Worm (Caenorhabditis elegans): Measurements from ENCODE around the gene col-157.
"Not testable (repeated sequence)": the region's sequence is repeated elsewhere in the genome, so short reads cannot be mapped to it uniquely, and the experiment has no call there.

The col-157 gene

DNA sequence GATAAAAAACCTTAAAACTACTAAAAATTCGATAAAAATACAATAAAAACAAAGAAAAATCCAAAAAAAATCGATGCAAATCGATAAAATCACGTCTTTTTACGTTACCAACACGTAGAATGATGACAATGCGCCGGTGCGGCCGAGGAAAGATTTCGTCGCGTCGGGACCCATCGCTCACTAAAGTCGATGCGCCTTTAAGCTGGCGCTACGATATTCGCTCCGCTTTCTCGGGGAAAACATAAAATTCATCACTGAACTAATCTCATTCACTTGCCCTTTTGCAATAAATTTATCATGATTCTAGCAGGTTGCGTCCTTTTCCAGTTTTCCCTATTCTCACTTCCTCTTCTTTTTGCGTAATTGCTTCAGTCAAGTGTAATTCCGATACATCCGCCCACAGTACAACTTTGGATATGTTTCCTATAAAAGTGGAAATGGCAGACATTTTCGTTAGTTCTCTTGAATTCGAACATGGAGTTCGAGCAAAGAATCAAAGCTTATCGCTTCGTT lies at the start of gene col-157:
col-157 (plus strand) TSS at position 463 of the 513 bp plus-strand sequence.
- not testable (repeated sequence) for TF ChIP-seq elt-2, rnt-1, che-1 (tag; optimal IDR thresholded peaks at IDR 0.05)

DNA sequence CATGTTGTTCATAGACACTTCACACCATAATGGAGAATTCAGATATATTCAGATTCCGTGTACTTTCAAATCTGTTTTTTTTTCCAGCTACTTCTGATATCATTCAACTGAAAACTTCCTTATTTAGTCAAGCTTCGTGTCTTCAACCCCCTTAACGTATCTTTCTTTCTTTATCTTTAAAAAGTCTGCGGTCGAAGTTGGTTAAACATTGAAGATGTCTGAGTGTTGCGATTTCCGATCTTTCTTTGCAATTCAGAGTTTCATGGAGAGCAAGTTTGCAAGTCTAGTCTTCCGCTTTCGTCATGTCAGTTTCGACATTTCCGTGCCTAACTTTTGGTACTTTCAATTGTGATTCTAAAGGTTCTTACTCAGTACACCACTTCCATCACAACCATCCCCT lies 48.6 kb upstream of the col-157 start:
- TF ChIP-seq K02D7.2 (tag; optimal IDR thresholded peaks at IDR 0.05) (no peak), hlh-8 (tag; optimal IDR thresholded peaks at IDR 0.05) (no peak), pax-1 (tag; optimal IDR thresholded peaks at IDR 0.05) (no peak), ceh-18 (tag; optimal IDR thresholded peaks at IDR 0.05) (no peak), unc-3 (GFP tag; conservative IDR thresholded peaks at IDR 0.05) (no peak), unc-3 (tag; optimal IDR thresholded peaks at IDR 0.05) (no peak), rnt-1 (tag; optimal IDR thresholded peaks at IDR 0.05) (no peak), lin-11 (tag; optimal IDR thresholded peaks at IDR 0.05) (no peak), ttx-3 (tag; optimal IDR thresholded peaks at IDR 0.05) (no peak), pros-1 (tag; optimal IDR thresholded peaks at IDR 0.05) (no peak), gmeb-2 (tag; optimal IDR thresholded peaks at IDR 0.05) (no peak), fkh-10 (GFP tag; optimal IDR thresholded peaks at IDR 0.05) (no peak), tbx-7 (tag; optimal IDR thresholded peaks at IDR 0.05) (no peak), nfya-1 (tag; optimal IDR thresholded peaks at IDR 0.05) (no peak), mec-3 (tag; optimal IDR thresholded peaks at IDR 0.05; ENCODE audit: borderline replicate concordance) (no peak), tbx-2 (tag; optimal IDR thresholded peaks at IDR 0.05) (no peak), hlh-6 (tag; optimal IDR thresholded peaks at IDR 0.05) (no peak)

DNA sequence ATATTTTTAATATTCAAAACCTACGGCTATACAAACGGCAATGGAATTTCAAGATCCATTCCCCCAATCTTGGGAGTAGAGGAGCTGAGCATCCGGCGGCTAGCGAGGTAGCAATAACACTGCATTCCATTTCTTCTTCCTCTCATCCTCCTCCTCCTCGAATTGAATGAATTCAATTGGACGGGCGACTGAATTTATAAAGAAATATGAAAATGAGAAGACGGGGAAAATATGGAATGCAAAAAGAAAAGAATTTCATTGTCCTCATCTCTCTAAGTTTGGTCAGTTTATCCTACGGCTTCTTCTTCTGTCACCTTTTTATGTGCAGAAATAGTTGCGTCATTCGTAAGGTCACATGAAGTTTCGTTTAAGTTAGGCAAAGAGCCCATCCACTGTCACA lies 47.4 kb upstream of the col-157 start:
- TF ChIP-seq unc-42 (tag; optimal IDR thresholded peaks at IDR 0.05) (peak; percentile 39), C08G9.2 (tag; optimal IDR thresholded peaks at IDR 0.05) (no peak)

DNA sequence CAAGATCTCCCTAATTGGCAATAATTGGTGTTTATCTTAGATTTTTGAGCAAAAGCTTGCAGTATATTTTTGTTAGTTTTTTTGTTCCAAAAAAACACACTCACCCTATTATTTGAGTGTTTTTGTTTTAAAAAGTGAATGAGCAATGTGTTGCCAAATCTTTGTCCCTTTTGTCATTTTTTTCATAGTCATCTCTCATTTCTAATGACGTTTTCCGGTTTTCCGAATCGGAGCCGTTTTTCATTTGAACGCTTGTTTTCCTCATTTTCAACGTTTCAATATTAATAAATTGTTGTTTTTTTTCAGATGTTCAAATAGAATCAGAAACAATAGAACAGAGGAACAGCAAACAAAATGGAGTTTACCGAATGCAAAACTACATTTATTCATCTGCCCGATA lies 45.4 kb upstream of the col-157 start, which contains the start of gene dmsr-1:
dmsr-1 (plus strand) TSS at position 301 of the 400 bp plus-strand sequence.
- TF ChIP-seq ets-4 (tag; optimal IDR thresholded peaks at IDR 0.05), result no peak
- TF ChIP-seq unc-42 (tag; optimal IDR thresholded peaks at IDR 0.05), result no peak
- TF ChIP-seq pha-2 (tag; optimal IDR thresholded peaks at IDR 0.05), result no peak
- TF ChIP-seq unc-86 (tag; optimal IDR thresholded peaks at IDR 0.05), result no peak
- TF ChIP-seq ceh-14 (tag; optimal IDR thresholded peaks at IDR 0.05), result no peak

DNA sequence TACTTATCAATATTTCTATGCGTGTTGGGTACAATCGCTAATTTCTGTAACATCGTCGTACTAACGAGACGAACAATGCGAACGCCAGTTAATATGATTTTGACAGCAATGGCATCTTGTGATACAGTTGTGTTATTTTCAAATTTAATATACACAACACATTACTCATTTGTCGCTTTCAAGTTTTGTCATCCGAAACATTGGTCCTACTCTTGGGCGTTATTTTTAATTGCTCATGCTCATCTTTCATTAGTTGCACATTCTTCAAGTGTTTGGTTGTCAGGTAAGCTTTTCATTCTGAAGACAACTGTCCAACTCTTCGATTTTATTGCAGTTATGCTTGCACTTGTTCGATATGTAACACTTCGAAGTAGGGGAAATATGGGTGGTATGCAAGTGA lies 44.6 kb upstream of the col-157 start:
- TF ChIP-seq ceh-45 (GFP tag; IDR thresholded peaks at IDR 0.05) (no peak), odd-2 (tag; optimal IDR thresholded peaks at IDR 0.05) (no peak)

DNA sequence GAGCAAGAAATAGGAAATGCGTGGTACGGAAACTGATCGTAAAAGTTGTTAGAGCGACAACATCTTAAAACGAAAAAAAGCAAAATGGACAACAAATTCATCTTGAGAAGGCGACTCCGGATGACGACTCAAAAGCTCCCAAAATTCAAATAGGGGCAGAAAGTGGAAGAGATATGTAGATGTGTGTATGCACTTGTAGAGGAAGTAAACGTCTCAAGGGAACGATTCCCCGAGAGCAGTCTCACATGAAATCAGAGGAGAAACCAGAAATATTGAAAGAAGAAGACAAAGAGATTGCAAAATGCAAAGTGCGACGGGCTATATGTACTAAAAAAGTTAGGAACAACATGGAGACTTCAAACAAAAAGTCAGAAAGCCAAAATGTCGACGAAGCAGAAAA lies 40.3 kb upstream of the col-157 start, which contains the start of gene F57B7.2:
F57B7.2 (minus strand) TSS at position 101 of the 400 bp plus-strand sequence.
- TF ChIP-seq ceh-18 (tag; optimal IDR thresholded peaks at IDR 0.05) (no peak), lin-11 (tag; optimal IDR thresholded peaks at IDR 0.05) (no peak)

DNA sequence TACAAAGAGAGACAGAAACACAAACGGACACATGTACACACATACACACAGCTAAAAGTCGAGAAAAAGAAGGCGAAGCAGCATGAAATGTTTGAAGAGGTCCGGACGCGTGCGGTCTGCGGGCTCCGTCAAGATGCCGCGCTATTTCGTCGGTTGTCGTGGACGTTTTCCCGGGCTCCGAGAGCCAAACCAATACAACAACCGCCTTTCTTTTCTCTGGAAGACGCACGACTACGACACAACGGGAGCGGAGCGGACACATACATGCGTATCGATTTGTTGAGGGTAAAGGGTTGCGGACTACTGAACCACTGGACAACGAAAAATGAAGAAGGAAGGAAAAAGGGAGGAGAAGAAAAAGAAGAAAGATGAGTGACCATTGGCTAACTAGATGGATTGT lies 38.5 kb upstream of the col-157 start:
- no peak for TF ChIP-seq elt-2 (tag; optimal IDR thresholded peaks at IDR 0.05)
- TF ChIP-seq tbx-2 (tag; optimal IDR thresholded peaks at IDR 0.05), result peak; percentile 39
- no peak for TF ChIP-seq pqm-1 (tag; optimal IDR thresholded peaks at IDR 0.05)
- no peak for TF ChIP-seq C38D4.7 (GFP tag; optimal IDR thresholded peaks at IDR 0.05)
- no peak for TF ChIP-seq unc-55 (GFP tag; optimal IDR thresholded peaks at IDR 0.05)
- no peak for TF ChIP-seq ceh-22 (tag; optimal IDR thresholded peaks at IDR 0.05)
- peak; percentile 7 for TF ChIP-seq sdc-2 (tag; optimal IDR thresholded peaks at IDR 0.05)
- TF ChIP-seq ceh-18 (tag; optimal IDR thresholded peaks at IDR 0.05), result peak; percentile 6
- TF ChIP-seq sox-2 (GFP tag; IDR thresholded peaks at IDR 0.05), result no peak
- no peak for TF ChIP-seq ceh-9 (tag; optimal IDR thresholded peaks at IDR 0.05)
- TF ChIP-seq pros-1 (tag; optimal IDR thresholded peaks at IDR 0.05), result no peak
- no peak for TF ChIP-seq ceh-30 (tag; optimal IDR thresholded peaks at IDR 0.05)
- peak; percentile 62 for TF ChIP-seq ref-2 (tag; optimal IDR thresholded peaks at IDR 0.05)
- no peak for TF ChIP-seq pha-4 (tag; optimal IDR thresholded peaks at IDR 0.05)
- no peak for TF ChIP-seq ceh-6 (GFP tag; optimal IDR thresholded peaks at IDR 0.05)
- TF ChIP-seq F13H6.1 (tag; optimal IDR thresholded peaks at IDR 0.05), result peak; percentile 28
- TF ChIP-seq C08G9.2 (tag; optimal IDR thresholded peaks at IDR 0.05), result peak; percentile 17
- no peak for TF ChIP-seq T23F11.4 (GFP tag; optimal IDR thresholded peaks at IDR 0.05)
- TF ChIP-seq rnt-1 (tag; optimal IDR thresholded peaks at IDR 0.05), result no peak
- no peak for TF ChIP-seq sox-4 (tag; optimal IDR thresholded peaks at IDR 0.05)
- TF ChIP-seq ttx-3 (tag; optimal IDR thresholded peaks at IDR 0.05), result no peak
